Fruit fly (Drosophila melanogaster) whole organism, embryonic: ENCODE measurements around the gene Ugt35E2.

ENCODE experiments used
- ATbp ChIP-seq: fragments of 200-800 bp; sonication (Bioruptor generic); optimal IDR thresholded peaks from 2 replicates; lab custom pipeline; 2017; ENCODE audit warnings: missing biosample characterization, mild to moderate bottlenecking, missing genetic modification characterization, missing genetic modification reagents
- BEAF-32 ChIP-seq: fragments of 200-800 bp; sonication (Bioruptor generic); optimal IDR thresholded peaks from 3 replicates; lab custom pipeline; 2017; ENCODE audit warnings: missing biosample characterization, missing genetic modification characterization, mild to moderate bottlenecking, moderate library complexity, missing genetic modification reagents
- C15 ChIP-seq: fragments of 200-800 bp; sonication (Bioruptor generic); IDR thresholded peaks from 3 replicates; pipeline ENCODE4 v1.3.6; 2022; ENCODE audit warnings: missing biosample characterization, missing genetic modification characterization
- CG1233 ChIP-seq: fragments of 200-800 bp; sonication (Bioruptor generic); optimal IDR thresholded peaks from 4 replicates; lab custom pipeline; 2018; ENCODE audit warnings: missing biosample characterization, mild to moderate bottlenecking, missing genetic modification characterization
- CG13296 ChIP-seq: fragments of 200-800 bp; sonication (Bioruptor generic); optimal IDR thresholded peaks from 3 replicates; lab custom pipeline; 2018; ENCODE audit warnings: missing biosample characterization, mild to moderate bottlenecking, missing genetic modification characterization
- CG14441 ChIP-seq: fragments of 200-800 bp; sonication (Bioruptor generic); IDR thresholded peaks from 2 replicates; pipeline ENCODE4 v1.3.6; 2022; ENCODE audit warnings: missing biosample characterization, missing genetic modification characterization
- CG2875 ChIP-seq: fragments of 200-800 bp; sonication (Bioruptor generic); optimal IDR thresholded peaks from 2 replicates; lab custom pipeline; 2017; ENCODE audit warnings: missing biosample characterization, mild to moderate bottlenecking, missing genetic modification characterization, missing genetic modification reagents
- CG3407 ChIP-seq: fragments of 200-800 bp; sonication (Bioruptor generic); optimal IDR thresholded peaks from 2 replicates; lab custom pipeline; 2018; ENCODE audit warnings: missing biosample characterization, mild to moderate bottlenecking, missing genetic modification characterization
- CG34224 ChIP-seq: fragments of 200-800 bp; sonication (Bioruptor generic); IDR thresholded peaks from 3 replicates; pipeline ENCODE4 v1.3.6; 2022; ENCODE audit warnings: missing biosample characterization, missing genetic modification characterization; ENCODE audit not compliant: partially characterized antibody
- CG6791 ChIP-seq: fragments of 200-800 bp; sonication (Bioruptor generic); IDR thresholded peaks from 3 replicates; pipeline ENCODE4 v1.3.6; 2022; ENCODE audit warnings: missing biosample characterization, missing genetic modification characterization; ENCODE audit not compliant: partially characterized antibody
- CG8924 ChIP-seq: fragments of 200-800 bp; optimal IDR thresholded peaks from 3 replicates; lab custom pipeline; 2019; ENCODE audit warnings: missing biosample characterization, mild to moderate bottlenecking, missing genetic modification characterization, moderate library complexity
- CG9727 ChIP-seq: fragments of 200-800 bp; sonication (Bioruptor generic); optimal IDR thresholded peaks from 3 replicates; lab custom pipeline; 2017; ENCODE audit warnings: missing biosample characterization, mild to moderate bottlenecking, missing genetic modification characterization
- CG9797 ChIP-seq: fragments of 200-800 bp; sonication (Bioruptor generic); optimal IDR thresholded peaks from 3 replicates; lab custom pipeline; 2018; ENCODE audit warnings: missing biosample characterization, mild to moderate bottlenecking, missing genetic modification characterization
- CG9876 ChIP-seq: fragments of 200-800 bp; sonication (Bioruptor generic); optimal IDR thresholded peaks from 2 replicates; lab custom pipeline; 2016; ENCODE audit warnings: missing biosample characterization, missing genetic modification characterization
- CkIIα-i1 ChIP-seq: fragments of 200-800 bp; sonication (Bioruptor generic); IDR thresholded peaks from 2 replicates; pipeline ENCODE4 v1.3.6; 2022; ENCODE audit warnings: missing biosample characterization, missing genetic modification characterization
- CrebB ChIP-seq: fragments of 200-800 bp; sonication (Bioruptor generic); optimal IDR thresholded peaks from 3 replicates; lab custom pipeline; 2018; ENCODE audit warnings: missing biosample characterization, mild to moderate bottlenecking, missing genetic modification characterization
- D19A ChIP-seq: fragments of 200-800 bp; optimal IDR thresholded peaks from 3 replicates; lab custom pipeline; 2019; ENCODE audit warnings: missing biosample characterization, mild to moderate bottlenecking, missing genetic modification characterization, moderate library complexity
- Dip3 ChIP-seq: fragments of 200-800 bp; sonication (Bioruptor generic); optimal IDR thresholded peaks from 3 replicates; lab custom pipeline; 2016; ENCODE audit warnings: missing biosample characterization, missing genetic modification characterization
- Doc2 ChIP-seq: fragments of 200-800 bp; sonication (Bioruptor generic); IDR thresholded peaks from 2 replicates; pipeline ENCODE4 v1.3.6; 2022; ENCODE audit warnings: missing biosample characterization, missing genetic modification characterization
- Gug ChIP-seq: fragments of 200-800 bp; sonication (Bioruptor generic); IDR thresholded peaks from 4 replicates; pipeline ENCODE4 v1.3.6; 2022; ENCODE audit warnings: missing biosample characterization, missing genetic modification characterization
- Hmr ChIP-seq: fragments of 200-800 bp; sonication (Bioruptor generic); optimal IDR thresholded peaks from 3 replicates; lab custom pipeline; 2017; ENCODE audit warnings: mild to moderate bottlenecking, missing biosample characterization, missing genetic modification reagents, missing genetic modification characterization
- Hr39 ChIP-seq: fragments of >200 bp; optimal IDR thresholded peaks from 2 replicates; lab custom pipeline; 2017
- MBD-R2 ChIP-seq: fragments of 200-800 bp; sonication (Bioruptor generic); IDR thresholded peaks from 2 replicates; pipeline ENCODE4 v1.3.6; 2022; ENCODE audit warnings: missing biosample characterization, missing genetic modification characterization
- NFAT ChIP-seq: fragments of 200-800 bp; sonication (Bioruptor generic); IDR thresholded peaks from 2 replicates; pipeline ENCODE4 v1.3.6; 2022; ENCODE audit warnings: missing biosample characterization, missing genetic modification characterization
- Nf-YB ChIP-seq: fragments of 200-800 bp; sonication (Bioruptor generic); optimal IDR thresholded peaks from 3 replicates; lab custom pipeline; 2019; ENCODE audit warnings: missing biosample characterization, mild to moderate bottlenecking, missing genetic modification characterization, moderate library complexity
- amos ChIP-seq: fragments of 200-800 bp; sonication (Bioruptor generic); IDR thresholded peaks from 2 replicates; pipeline ENCODE4 v1.3.6; 2022; ENCODE audit warnings: missing biosample characterization, missing genetic modification characterization; ENCODE audit not compliant: partially characterized antibody
- bsh ChIP-seq, 2 experiments: fragments of 200-800 bp; sonication (Bioruptor generic); optimal IDR thresholded peaks; 2 replicates each; lab custom pipeline; 2017 to 2018; ENCODE audit warnings: mild to moderate bottlenecking in 2 of 2, missing biosample characterization in 2 of 2, missing genetic modification characterization in 2 of 2, moderate library complexity in 1 of 2
- btn ChIP-seq: fragments of 200-800 bp; sonication (Bioruptor generic); optimal IDR thresholded peaks from 2 replicates; lab custom pipeline; 2016; ENCODE audit warnings: missing biosample characterization, missing genetic modification characterization
- cas ChIP-seq: fragments of 200-800 bp; sonication (Bioruptor generic); IDR thresholded peaks from 2 replicates; pipeline ENCODE4 v1.3.6; 2022; ENCODE audit warnings: missing biosample characterization, missing genetic modification characterization
- chm ChIP-seq: fragments of 200-800 bp; sonication (Bioruptor generic); IDR thresholded peaks from 2 replicates; pipeline ENCODE4 v1.3.6; 2022; ENCODE audit warnings: missing biosample characterization, missing genetic modification characterization
- dan ChIP-seq: fragments of 200-800 bp; sonication (Bioruptor generic); IDR thresholded peaks from 2 replicates; pipeline ENCODE4 v1.3.6; 2022; ENCODE audit warnings: missing biosample characterization, missing genetic modification characterization
- danr ChIP-seq: fragments of 200-800 bp; sonication (Bioruptor generic); IDR thresholded peaks from 2 replicates; pipeline ENCODE4 v1.3.6; 2022; ENCODE audit warnings: missing biosample characterization, missing genetic modification characterization
- exex ChIP-seq: fragments of 200-800 bp; sonication (Bioruptor generic); optimal IDR thresholded peaks from 4 replicates; lab custom pipeline; 2018; ENCODE audit warnings: missing biosample characterization, mild to moderate bottlenecking, missing genetic modification characterization, moderate library complexity
- grn ChIP-seq: fragments of 200-800 bp; sonication (Bioruptor generic); optimal IDR thresholded peaks from 3 replicates; lab custom pipeline; 2017; ENCODE audit warnings: missing biosample characterization, missing genetic modification characterization
- gro ChIP-seq: fragments of 200-800 bp; sonication (Bioruptor generic); optimal IDR thresholded peaks from 2 replicates; lab custom pipeline; 2016; ENCODE audit warnings: missing biosample characterization, missing genetic modification characterization
- jumu ChIP-seq: fragments of 200-800 bp; sonication (Bioruptor generic); optimal IDR thresholded peaks from 3 replicates; lab custom pipeline; 2016; ENCODE audit warnings: missing biosample characterization, missing genetic modification characterization
- ken ChIP-seq: fragments of 200-800 bp; sonication (Bioruptor generic); IDR thresholded peaks from 3 replicates; pipeline ENCODE4 v1.3.6; 2022; ENCODE audit warnings: missing biosample characterization, missing genetic modification characterization
- maf-S ChIP-seq: fragments of 200-800 bp; sonication (Bioruptor generic); optimal IDR thresholded peaks from 2 replicates; lab custom pipeline; 2016; ENCODE audit warnings: missing biosample characterization, missing genetic modification characterization
- odd ChIP-seq: fragments of 200-800 bp; sonication (Bioruptor generic); optimal IDR thresholded peaks from 2 replicates; lab custom pipeline; 2017; ENCODE audit warnings: missing biosample characterization, mild to moderate bottlenecking, missing genetic modification characterization
- pan ChIP-seq, 4 experiments: fragments of >200 bp in 3 of 4; fragments of 200-800 bp in 1 of 4; sonication (Bioruptor generic) in 1 of 4; optimal IDR thresholded peaks in 3 of 4; IDR thresholded peaks in 1 of 4; 2 replicates each; pipeline versions ENCODE4 v1.3.6 to Lab custom; 2017 to 2022; ENCODE audit warnings: missing biosample characterization in 2 of 4, missing genetic modification characterization in 2 of 4, mixed read lengths in 1 of 4
- peb ChIP-seq: fragments of 200-800 bp; sonication (Bioruptor generic); IDR thresholded peaks from 2 replicates; pipeline ENCODE4 v1.3.6; 2022; ENCODE audit warnings: missing biosample characterization, missing genetic modification characterization
- phol ChIP-seq: fragments of 200-800 bp; sonication (Bioruptor generic); optimal IDR thresholded peaks from 3 replicates; lab custom pipeline; 2018; ENCODE audit warnings: missing biosample characterization, mild to moderate bottlenecking, missing genetic modification characterization, moderate library complexity
- pros ChIP-seq: fragments of 200-800 bp; sonication (Bioruptor generic); optimal IDR thresholded peaks from 3 replicates; lab custom pipeline; 2019; ENCODE audit warnings: missing biosample characterization, mild to moderate bottlenecking, missing genetic modification characterization, moderate library complexity
- sd ChIP-seq: fragments of 200-800 bp; sonication (Bioruptor generic); optimal IDR thresholded peaks from 3 replicates; lab custom pipeline; 2018; ENCODE audit warnings: missing biosample characterization, mild to moderate bottlenecking, missing genetic modification characterization, moderate library complexity
- sr ChIP-seq: fragments of 200-800 bp; sonication (Bioruptor generic); IDR thresholded peaks from 3 replicates; pipeline ENCODE4 v1.3.6; 2022; ENCODE audit warnings: missing biosample characterization, missing genetic modification characterization
- ssp ChIP-seq: fragments of 200-800 bp; sonication (Bioruptor generic); IDR thresholded peaks from 2 replicates; pipeline ENCODE4 v1.3.6; 2022; ENCODE audit warnings: missing biosample characterization, missing genetic modification characterization
- tap ChIP-seq: fragments of 200-800 bp; optimal IDR thresholded peaks from 3 replicates; lab custom pipeline; 2019; ENCODE audit warnings: missing biosample characterization, mild to moderate bottlenecking, missing genetic modification characterization, moderate library complexity
- usp ChIP-seq: fragments of >200 bp; optimal IDR thresholded peaks from 2 replicates; lab custom pipeline; 2017; ENCODE audit warnings: missing biosample characterization, missing genetic modification characterization
- yki ChIP-seq: fragments of >200 bp; optimal IDR thresholded peaks from 3 replicates; lab custom pipeline; 2018
- zfh1 ChIP-seq: fragments of 200-800 bp; sonication (Bioruptor generic); IDR thresholded peaks from 3 replicates; pipeline ENCODE4 v1.3.6; 2022; ENCODE audit warnings: missing biosample characterization, missing genetic modification characterization

Ugt35E2 gene

DNA sequence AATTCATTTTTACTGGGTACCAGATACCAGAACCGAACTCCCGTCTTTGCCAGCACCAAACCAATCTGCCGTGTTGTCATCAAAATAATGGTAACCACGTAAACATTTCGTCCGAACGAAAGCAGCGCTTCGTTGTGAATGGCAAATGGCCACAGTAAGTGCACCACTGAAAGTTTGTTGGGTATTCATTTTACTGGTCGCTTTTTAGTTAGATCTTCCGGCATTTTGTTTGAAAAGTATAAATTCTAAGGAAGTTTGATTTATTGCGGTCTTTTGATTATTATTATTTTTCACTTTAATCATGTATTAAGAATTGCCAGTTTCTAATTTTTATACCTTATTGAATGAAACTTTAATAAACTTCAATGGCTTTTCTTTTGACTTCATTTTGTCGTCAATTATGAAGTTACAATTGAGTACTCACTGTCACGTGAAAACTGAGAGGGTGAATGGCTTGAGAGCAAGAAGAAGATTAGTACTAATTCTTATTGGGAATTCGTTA, 46.7 kb upstream of the Ugt35E2 start, which contains the start of gene ZnT86D (continued):
- TF ChIP-seq danr (no peak), btn (GFP tag; lab: Kevin White, UChicago) (no peak), pros (GFP tag; lab: Kevin White, UChicago) (peak; percentile 40), CG1233 (peak; percentile 46), CG3407 (GFP tag; lab: Kevin White, UChicago) (no peak), Doc2 (GFP tag; lab: Robert Waterston, UW) (no peak), Dip3 (GFP tag; lab: Kevin White, UChicago) (peak; percentile 44), Hmr (GFP tag; lab: Kevin White, UChicago) (peak; percentile 47), BEAF-32 (peak; percentile 44), bsh (GFP tag; optimal IDR thresholded peaks at IDR 0.05; lab: Kevin White, UChicago) (peak in 1 of 2 experiments; percentile 46), cas (GFP tag; lab: Robert Waterston, UW) (no peak), C15 (no peak), CG13296 (peak; percentile 67), dan (no peak), tap (tag; lab: Kevin White, UChicago) (peak; percentile 43), peb (GFP tag; lab: Robert Waterston, UW) (no peak), maf-S (GFP tag; lab: Kevin White, UChicago) (peak; percentile 11), MBD-R2 (peak; percentile 77), odd (GFP tag; lab: Kevin White, UChicago) (peak; percentile 37), CG8924 (tag; lab: Kevin White, UChicago) (peak; percentile 69), CG34224 (GFP tag; lab: Robert Waterston, UW) (no peak), chm (GFP tag; lab: Robert Waterston, UW) (no peak), exex (tag; lab: Kevin White, UChicago) (peak; percentile 50), Hr39 (lab: Kevin White, UChicago) (no peak), jumu (GFP tag; lab: Kevin White, UChicago) (peak; percentile 53), CG14441 (GFP tag; lab: Robert Waterston, UW) (0 out of 2 replicates have a peak, but pooled peaks have one; percentile 23), ATbp (GFP tag; lab: Kevin White, UChicago) (peak; percentile 21), CG6791 (no peak), Nf-YB (GFP tag; lab: Kevin White, UChicago) (peak; percentile 45), CrebB (tag; lab: Kevin White, UChicago) (peak; percentile 69), NFAT (GFP tag; lab: Robert Waterston, UW) (no peak), grn (no peak)
- TF ChIP-seq, all 482 proteins: peak for 254

DNA sequence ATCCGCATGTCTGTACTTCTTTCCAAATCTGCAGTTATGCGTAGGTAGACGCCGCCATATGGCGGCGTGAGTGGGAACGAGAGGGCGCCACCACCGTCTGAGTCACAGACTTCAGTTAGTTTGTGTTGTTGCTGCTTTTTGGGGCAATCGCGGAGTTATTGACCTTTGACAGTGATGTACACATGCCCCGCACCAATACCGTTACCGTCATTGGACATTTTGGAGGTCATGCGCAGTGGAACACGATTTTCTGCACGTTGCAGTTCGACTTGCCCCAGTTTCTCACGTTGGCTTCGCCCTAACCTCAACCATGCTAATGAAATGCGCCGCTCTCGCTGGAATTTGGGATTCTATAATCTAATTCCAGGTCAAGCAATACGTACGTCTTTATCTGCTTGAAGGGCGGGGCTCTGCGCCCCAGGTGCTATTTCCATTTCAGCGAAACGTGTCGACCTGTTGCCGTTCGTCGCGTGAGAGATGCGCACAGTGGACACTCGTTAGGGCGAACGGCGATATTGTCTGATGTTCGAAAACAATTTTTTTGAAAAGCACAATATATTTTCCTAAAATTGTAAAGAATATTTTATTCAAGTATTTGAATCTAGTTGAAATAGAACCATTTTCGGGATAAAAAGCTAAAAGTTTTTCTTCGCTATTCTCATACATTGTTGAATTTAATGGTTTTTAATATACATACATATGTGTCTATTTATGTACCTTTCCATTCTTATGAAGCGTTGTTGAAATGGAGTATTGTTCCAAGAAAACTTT, 43.7 kb upstream of the Ugt35E2 start:
- TF ChIP-seq yki (no peak), Gug (GFP tag; lab: Robert Waterston, UW) (peak; percentile 87), sr (GFP tag; lab: Robert Waterston, UW) (peak; percentile 67; the same call in 2 of the 3 replicates), ssp (GFP tag; lab: Robert Waterston, UW) (peak; percentile 57; the same call in 1 of the 2 replicates), phol (peak; percentile 64), amos (peak; percentile 23; the same call in 1 of the 2 replicates), usp (GFP tag; lab: Kevin White, UChicago) (no peak), CG2875 (GFP tag; lab: Kevin White, UChicago) (peak; percentile 31), gro (GFP tag; lab: Kevin White, UChicago) (peak; percentile 70), sd (tag; lab: Kevin White, UChicago) (peak; percentile 97), CG9797 (GFP tag; lab: Kevin White, UChicago) (peak; percentile 10), ken (GFP tag; lab: Robert Waterston, UW) (peak; percentile 78), zfh1 (GFP tag; lab: Robert Waterston, UW) (peak; percentile 82), pan (optimal IDR thresholded peaks at IDR 0.05; lab: Kevin White, UChicago) (no peak), pan (GFP tag; optimal IDR thresholded peaks at IDR 0.05 in 1 of 2, IDR thresholded peaks at IDR 0.05 in 1 of 2) (peak in 1 of 2 experiments; percentile 75), CkIIα-i1 (GFP tag; lab: Robert Waterston, UW) (no peak), D19A (peak; percentile 55), CG9727 (GFP tag; lab: Kevin White, UChicago) (peak; percentile 61), CG9876 (GFP tag; lab: Kevin White, UChicago) (peak; percentile 48)
